Worm (Caenorhabditis elegans) whole organism, L3 larva: ENCODE measurements around the gene T24E12.6.
A peak's percentile ranks its signal among the peaks of the same experiment; 100 is the strongest.

Experiments
- R02D3.7 ChIP-seq: fragments of 150-350 bp; optimal IDR thresholded peaks from 2 replicates; lab custom pipeline; 2014; ENCODE audit warnings: missing biosample characterization, missing genetic modification characterization
- ZK546.5 ChIP-seq: sonication (generic microtip); optimal IDR thresholded peaks from 2 replicates; lab custom pipeline; 2017; ENCODE audit warnings: missing biosample characterization, missing genetic modification characterization
- aly-2 ChIP-seq: fragments of 150-350 bp; optimal IDR thresholded peaks from 2 replicates; lab custom pipeline; 2014; ENCODE audit warnings: missing biosample characterization, missing genetic modification characterization
- ama-1 ChIP-seq: fragments of 150-350 bp; optimal IDR thresholded peaks from 2 replicates; lab custom pipeline; 2018
- ceh-16 ChIP-seq: sonication (generic microtip); optimal IDR thresholded peaks from 2 replicates; lab custom pipeline; 2017; ENCODE audit warnings: missing biosample characterization, missing genetic modification characterization
- ceh-28 ChIP-seq: fragments of 150-350 bp; optimal IDR thresholded peaks from 2 replicates; lab custom pipeline; 2014; ENCODE audit warnings: missing biosample characterization, missing genetic modification reagents, missing genetic modification characterization
- ceh-82 ChIP-seq: fragments of 150-350 bp; optimal IDR thresholded peaks from 2 replicates; lab custom pipeline; 2014; ENCODE audit warnings: missing biosample characterization, missing genetic modification characterization
- daf-12 ChIP-seq: fragments of 150-350 bp; optimal IDR thresholded peaks from 2 replicates; lab custom pipeline; 2014; ENCODE audit warnings: missing biosample characterization, missing genetic modification reagents, missing genetic modification characterization
- egl-5 ChIP-seq: fragments of 150-350 bp; optimal IDR thresholded peaks from 2 replicates; lab custom pipeline; 2017; ENCODE audit warnings: missing biosample characterization, missing genetic modification reagents, missing genetic modification characterization, inconsistent platforms
- elt-1 ChIP-seq: fragments of 150-350 bp; optimal IDR thresholded peaks from 2 replicates; lab custom pipeline; 2014; ENCODE audit warnings: missing biosample characterization, missing genetic modification characterization
- elt-2 ChIP-seq: sonication (generic microtip); optimal IDR thresholded peaks from 2 replicates; lab custom pipeline; 2016; ENCODE audit warnings: missing genetic modification reagents, mild to moderate bottlenecking, missing genetic modification characterization, missing compliant biosample characterization
- elt-3 ChIP-seq, 3 experiments: fragments of 150-350 bp in 1 of 3; sonication (generic microtip) in 2 of 3; optimal IDR thresholded peaks; 2 replicates in 2 of 3; 4 replicates in 1 of 3; lab custom pipeline; 2014 to 2017; ENCODE audit warnings: missing biosample characterization in 3 of 3, missing genetic modification characterization in 3 of 3
- eor-1 ChIP-seq, 2 experiments: fragments of 150-350 bp; optimal IDR thresholded peaks; 2 replicates each; lab custom pipeline; 2014 to 2018; ENCODE audit warnings: missing biosample characterization in 2 of 2, missing genetic modification characterization in 2 of 2
- fkh-10 ChIP-seq: sonication (generic microtip); optimal IDR thresholded peaks from 2 replicates; lab custom pipeline; 2017; ENCODE audit warnings: missing biosample characterization, missing genetic modification reagents, missing genetic modification characterization
- fkh-2 ChIP-seq: fragments of 150-350 bp; optimal IDR thresholded peaks from 2 replicates; lab custom pipeline; 2014; ENCODE audit warnings: missing biosample characterization, missing genetic modification reagents, missing genetic modification characterization
- lin-15B ChIP-seq: fragments of 150-350 bp; optimal IDR thresholded peaks from 2 replicates; lab custom pipeline; 2014; ENCODE audit warnings: missing biosample characterization, missing genetic modification characterization
- lin-39 ChIP-seq: fragments of 150-350 bp; optimal IDR thresholded peaks from 2 replicates; lab custom pipeline; 2018; ENCODE audit warnings: missing biosample characterization, missing genetic modification reagents, missing genetic modification characterization
- lsy-12 ChIP-seq: sonication (generic microtip); optimal IDR thresholded peaks from 2 replicates; lab custom pipeline; 2016; ENCODE audit warnings: mild to moderate bottlenecking, missing genetic modification characterization, missing compliant biosample characterization
- mdl-1 ChIP-seq: fragments of 150-350 bp; optimal IDR thresholded peaks from 2 replicates; lab custom pipeline; 2014; ENCODE audit warnings: missing biosample characterization, missing genetic modification characterization
- mml-1 ChIP-seq: fragments of 150-350 bp; sonication (generic microtip); optimal IDR thresholded peaks from 3 replicates; lab custom pipeline; 2014; ENCODE audit warnings: missing biosample characterization, missing genetic modification characterization
- nfya-1 ChIP-seq: sonication (generic microtip); optimal IDR thresholded peaks from 2 replicates; lab custom pipeline; 2017; ENCODE audit warnings: missing genetic modification characterization, mild to moderate bottlenecking, missing compliant biosample characterization, antibody characterized with exemption, moderate library complexity; ENCODE audit not compliant: insufficient read depth
- nhr-11 ChIP-seq: fragments of 150-350 bp; optimal IDR thresholded peaks from 2 replicates; lab custom pipeline; 2014; ENCODE audit warnings: missing biosample characterization, missing genetic modification characterization
- nhr-12 ChIP-seq: fragments of 150-350 bp; optimal IDR thresholded peaks from 2 replicates; lab custom pipeline; 2014; ENCODE audit warnings: missing biosample characterization, missing genetic modification characterization
- nhr-237 ChIP-seq: fragments of 150-350 bp; optimal IDR thresholded peaks from 2 replicates; lab custom pipeline; 2014; ENCODE audit warnings: missing biosample characterization, missing genetic modification characterization
- nhr-25 ChIP-seq: sonication (generic microtip); optimal IDR thresholded peaks from 2 replicates; lab custom pipeline; 2017; ENCODE audit warnings: missing biosample characterization, missing genetic modification characterization
- nhr-67 ChIP-seq: fragments of 150-350 bp; optimal IDR thresholded peaks from 2 replicates; lab custom pipeline; 2014; ENCODE audit warnings: missing biosample characterization, missing genetic modification characterization
- nhr-76 ChIP-seq: fragments of 150-350 bp; sonication (generic microtip); optimal IDR thresholded peaks from 5 replicates; lab custom pipeline; 2014; ENCODE audit warnings: missing biosample characterization, missing genetic modification characterization
- pha-4 ChIP-seq: fragments of 150-350 bp; optimal IDR thresholded peaks from 2 replicates; lab custom pipeline; 2014; ENCODE audit warnings: missing biosample characterization, missing genetic modification reagents, missing genetic modification characterization
- pqm-1 ChIP-seq: fragments of 150-350 bp; optimal IDR thresholded peaks from 2 replicates; lab custom pipeline; 2017; ENCODE audit warnings: missing biosample characterization, missing genetic modification characterization, inconsistent platforms
- skn-1 ChIP-seq: fragments of 150-350 bp; optimal IDR thresholded peaks from 2 replicates; lab custom pipeline; 2014; ENCODE audit warnings: missing biosample characterization, missing genetic modification characterization
- tbx-2 ChIP-seq: sonication (generic microtip); optimal IDR thresholded peaks from 2 replicates; lab custom pipeline; 2016; ENCODE audit warnings: mild to moderate bottlenecking, missing genetic modification characterization, missing compliant biosample characterization
- unc-62 ChIP-seq: fragments of 150-350 bp; sonication (generic microtip); optimal IDR thresholded peaks from 4 replicates; lab custom pipeline; 2014; ENCODE audit warnings: missing biosample characterization, missing genetic modification reagents, missing genetic modification characterization
- zag-1 ChIP-seq: fragments of 150-350 bp; optimal IDR thresholded peaks from 2 replicates; lab custom pipeline; 2014; ENCODE audit warnings: missing biosample characterization, missing genetic modification characterization
- ztf-11 ChIP-seq: fragments of 150-350 bp; optimal IDR thresholded peaks from 2 replicates; lab custom pipeline; 2014; ENCODE audit warnings: missing biosample characterization, missing genetic modification characterization
- ztf-4 ChIP-seq: fragments of 150-350 bp; optimal IDR thresholded peaks from 2 replicates; lab custom pipeline; 2014; ENCODE audit warnings: missing biosample characterization, missing genetic modification characterization

T24E12.6 gene

ce11 chrII:3805518-3805917 is 44.0 kb upstream of the T24E12.6 start:
- TF ChIP-seq elt-2 = no peak
- TF ChIP-seq lin-39 (tag; lab: Kevin White, UChicago) = no peak
- no peak for TF ChIP-seq unc-62 (GFP tag; lab: Kevin White, UChicago)
- no peak for TF ChIP-seq aly-2 (tag; lab: Kevin White, UChicago)
- TF ChIP-seq ceh-28 (tag; lab: Kevin White, UChicago) = no peak
- TF ChIP-seq skn-1 (tag; lab: Kevin White, UChicago) = no peak
- TF ChIP-seq mdl-1 (tag; lab: Kevin White, UChicago) = no peak
- no peak for TF ChIP-seq daf-12
- no peak for TF ChIP-seq ZK546.5 (tag; lab: Kevin White, UChicago)
- no peak for TF ChIP-seq fkh-10 (GFP tag; lab: Kevin White, UChicago)
- TF ChIP-seq zag-1 (tag; lab: Kevin White, UChicago) = no peak
- TF ChIP-seq nfya-1 = no peak
- TF ChIP-seq ceh-16 (tag; lab: Kevin White, UChicago) = no peak
- no peak for TF ChIP-seq eor-1 (tag; optimal IDR thresholded peaks at IDR 0.05; lab: Kevin White, UChicago)
- TF ChIP-seq mml-1 (tag; lab: Kevin White, UChicago) = no peak
- TF ChIP-seq pqm-1 (tag; lab: Kevin White, UChicago) = no peak
- no peak for TF ChIP-seq nhr-67
- no peak for TF ChIP-seq nhr-237 (tag; lab: Kevin White, UChicago)
- TF ChIP-seq nhr-11 (tag; lab: Kevin White, UChicago) = no peak
- TF ChIP-seq, all 47 proteins: peak for 0

ce11 chrII:3803219-3803618 is 41.7 kb upstream of the T24E12.6 start, which contains the start of gene ins-32:
Gene ins-32, minus strand, starts transcription at chrII:3803319.
- TF ChIP-seq daf-12 = no peak
- no peak for TF ChIP-seq R02D3.7 (tag; lab: Kevin White, UChicago)
- TF ChIP-seq nhr-12 = no peak

ce11 chrII:3795323-3795722 is 33.8 kb upstream of the T24E12.6 start, which contains the start of gene Y8A9A.2:
Gene Y8A9A.2, plus strand, starts transcription at chrII:3795623.
- TF ChIP-seq ztf-11 (tag; lab: Kevin White, UChicago) = no peak
- TF ChIP-seq elt-3 (tag; optimal IDR thresholded peaks at IDR 0.05; lab: Kevin White, UChicago) = no peak
- TF ChIP-seq nhr-25 (tag; lab: Kevin White, UChicago) = no peak
- TF ChIP-seq mdl-1 (tag; lab: Kevin White, UChicago) = no peak

ce11 chrII:3793336-3793735 is 31.8 kb upstream of the T24E12.6 start, which contains the start of gene fbxb-99:
Gene fbxb-99, minus strand, starts transcription at chrII:3793436.
- TF ChIP-seq aly-2 (tag; lab: Kevin White, UChicago) = no peak
- TF ChIP-seq tbx-2 (tag; lab: Kevin White, UChicago) = no peak
- TF ChIP-seq elt-1 (tag; lab: Kevin White, UChicago) = no peak
- TF ChIP-seq nhr-76 (tag; lab: Kevin White, UChicago) = no peak
- no peak for TF ChIP-seq ama-1
- TF ChIP-seq lin-15B (tag; lab: Kevin White, UChicago) = no peak

DNA sequence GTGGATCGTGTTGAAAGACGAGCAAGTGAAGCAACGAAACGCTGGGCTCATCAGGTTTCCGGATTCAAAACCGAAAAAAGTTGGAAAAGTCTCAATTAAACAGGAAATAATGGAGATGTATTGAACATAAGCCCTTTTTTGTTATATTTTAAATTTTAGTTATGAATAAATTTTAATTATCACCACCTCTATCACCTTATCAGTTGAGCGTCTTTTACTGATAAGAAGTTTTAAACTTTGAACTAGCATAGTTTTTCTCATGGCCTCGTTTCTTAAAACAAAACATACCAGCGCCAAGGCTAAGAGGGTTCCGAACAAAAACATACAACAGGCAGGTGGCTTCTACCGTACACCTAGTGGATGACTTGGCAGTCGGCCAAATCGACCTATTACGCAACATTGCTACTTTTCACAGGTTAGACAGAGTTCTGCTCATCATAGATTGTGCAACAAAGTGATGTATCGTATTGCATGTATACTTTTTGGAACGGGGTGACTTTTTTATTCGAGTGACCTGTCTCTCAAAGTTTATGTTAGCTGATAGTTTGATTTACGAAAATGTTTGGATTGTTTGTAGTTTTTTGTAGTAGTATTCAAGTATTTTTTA is 27.0 kb upstream of the T24E12.6 start:
- TF ChIP-seq egl-5 (tag; lab: Kevin White, UChicago) (no peak), mml-1 (tag; lab: Kevin White, UChicago) (no peak), pqm-1 (tag; lab: Kevin White, UChicago) (peak; percentile 7), daf-12 (no peak), elt-2 (peak; percentile 58), ztf-4 (tag; lab: Kevin White, UChicago) (no peak), ceh-16 (tag; lab: Kevin White, UChicago) (no peak)

- TF ChIP-seq ceh-28 (tag; lab: Kevin White, UChicago) (no peak), ceh-82 (tag; lab: Kevin White, UChicago) (no peak), pha-4 (tag; lab: Kevin White, UChicago) (no peak), tbx-2 (tag; lab: Kevin White, UChicago) (no peak), ceh-16 (tag; lab: Kevin White, UChicago) (no peak), nfya-1 (no peak), elt-2 (no peak), lsy-12 (tag; lab: Kevin White, UChicago) (no peak), fkh-2 (tag; lab: Kevin White, UChicago) (no peak), daf-12 (no peak), nhr-67 (no peak), mdl-1 (tag; lab: Kevin White, UChicago) (no peak), lin-39 (tag; lab: Kevin White, UChicago) (no peak)
- TF ChIP-seq, all 47 proteins: peak for 0
Measured at ce11 chrII:3787151-3787550, 25.7 kb upstream of the T24E12.6 start, which contains the start of gene T24E12.13. Gene T24E12.13, plus strand, starts transcription at chrII:3787451.
